Worm (Caenorhabditis elegans): ENCODE data around the gene C18F10.2.

C18F10.2 gene

DNA sequence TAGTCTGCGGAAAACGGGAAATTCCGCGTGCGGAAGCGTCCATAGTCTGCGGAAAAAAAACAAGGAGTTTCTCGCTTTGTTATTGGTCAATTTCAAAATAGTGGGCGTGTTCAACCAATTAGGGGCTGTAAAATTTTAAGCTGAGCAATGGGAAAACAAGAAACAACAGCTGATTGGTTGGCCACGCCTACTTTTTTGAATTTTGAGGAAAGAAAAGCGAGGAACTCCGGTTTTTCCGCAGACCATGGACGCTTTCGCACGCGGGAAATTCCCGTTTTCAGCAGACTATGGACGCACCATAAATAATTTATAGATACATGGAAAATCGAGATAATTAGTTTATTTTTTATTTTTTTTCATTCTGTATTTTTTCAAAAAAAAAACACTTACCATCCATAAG lies 28.7 kb downstream of the C18F10.2 start:
- peak; percentile 53 for TF ChIP-seq nfya-1 (tag; optimal IDR thresholded peaks at IDR 0.05; ENCODE audit: insufficient read depth)

- TF ChIP-seq zag-1 (tag; optimal IDR thresholded peaks at IDR 0.05) (no peak), jun-1 (tag; optimal IDR thresholded peaks at IDR 0.05) (peak; percentile 78), fos-1 (tag; optimal IDR thresholded peaks at IDR 0.05) (no peak), nfya-1 (tag; optimal IDR thresholded peaks at IDR 0.05; ENCODE audit: insufficient read depth) (peak; percentile 84), nhr-77 (tag; optimal IDR thresholded peaks at IDR 0.05) (no peak), pqm-1 (tag; optimal IDR thresholded peaks at IDR 0.05) (peak; percentile 13), pha-4 (tag; optimal IDR thresholded peaks at IDR 0.05) (peak; percentile 55), lsy-12 (tag; optimal IDR thresholded peaks at IDR 0.05) (peak; percentile 73), ZK546.5 (tag; optimal IDR thresholded peaks at IDR 0.05) (no peak), mdl-1 (tag; optimal IDR thresholded peaks at IDR 0.05) (peak; percentile 43), elt-1 (tag; optimal IDR thresholded peaks at IDR 0.05) (peak; percentile 42), ztf-4 (tag; optimal IDR thresholded peaks at IDR 0.05) (no peak), nhr-12 (tag; optimal IDR thresholded peaks at IDR 0.05) (no peak), R02D3.7 (tag; optimal IDR thresholded peaks at IDR 0.05) (no peak), nhr-76 (tag; optimal IDR thresholded peaks at IDR 0.05) (no peak), hmg-11 (tag; optimal IDR thresholded peaks at IDR 0.05) (peak; percentile 76), skn-1 (tag; optimal IDR thresholded peaks at IDR 0.05) (peak; percentile 20), lin-15B (tag; optimal IDR thresholded peaks at IDR 0.05) (peak; percentile 77), nhr-67 (tag; optimal IDR thresholded peaks at IDR 0.05) (no peak), egl-5 (tag; optimal IDR thresholded peaks at IDR 0.05) (peak; percentile 46), snpc-4 (tag; optimal IDR thresholded peaks at IDR 0.05) (peak; percentile 30), nhr-23 (tag; optimal IDR thresholded peaks at IDR 0.05) (peak; percentile 90), ama-1 (optimal IDR thresholded peaks at IDR 0.05) (peak; percentile 69), elt-2 (tag; optimal IDR thresholded peaks at IDR 0.05) (peak; percentile 92), unc-39 (tag; optimal IDR thresholded peaks at IDR 0.05) (no peak), ceh-28 (tag; optimal IDR thresholded peaks at IDR 0.05) (peak; percentile 16), nhr-43 (tag; optimal IDR thresholded peaks at IDR 0.05; ENCODE audit: poor library complexity, severe bottlenecking) (peak; percentile 56), ceh-16 (tag; optimal IDR thresholded peaks at IDR 0.05) (no peak), nhr-25 (tag; optimal IDR thresholded peaks at IDR 0.05) (peak; percentile 91), lin-39 (tag; optimal IDR thresholded peaks at IDR 0.05) (peak; percentile 68), elt-3 (tag; optimal IDR thresholded peaks at IDR 0.05) (peak in 1 of 3 experiments; percentile 28), sea-2 (GFP tag; optimal IDR thresholded peaks at IDR 0.05) (no peak)
Measured at ce11 chrIII:6303114-6303647, 30.2 kb downstream of the C18F10.2 start, which contains the start of gene F47D12.9. Gene F47D12.9 (minus strand): TSS chrIII:6303380.

- TF ChIP-seq ztf-11 (tag; optimal IDR thresholded peaks at IDR 0.05) (no peak), nhr-11 (tag; optimal IDR thresholded peaks at IDR 0.05) (no peak), daf-12 (tag; optimal IDR thresholded peaks at IDR 0.05) (no peak), nhr-43 (tag; optimal IDR thresholded peaks at IDR 0.05; ENCODE audit: poor library complexity, severe bottlenecking) (no peak), nhr-67 (tag; optimal IDR thresholded peaks at IDR 0.05) (no peak), egl-27 (tag; optimal IDR thresholded peaks at IDR 0.05) (no peak), zag-1 (tag; optimal IDR thresholded peaks at IDR 0.05) (no peak), R02D3.7 (tag; optimal IDR thresholded peaks at IDR 0.05) (no peak), nhr-23 (tag; optimal IDR thresholded peaks at IDR 0.05) (no peak), unc-62 (GFP tag; optimal IDR thresholded peaks at IDR 0.05) (no peak), nhr-25 (tag; optimal IDR thresholded peaks at IDR 0.05) (no peak), lin-15B (tag; optimal IDR thresholded peaks at IDR 0.05) (no peak), nhr-237 (tag; optimal IDR thresholded peaks at IDR 0.05) (no peak)
Measured at ce11 chrIII:6303787-6304186, 30.8 kb downstream of the C18F10.2 start.

- peak; percentile 67 for TF ChIP-seq elt-1 (tag; optimal IDR thresholded peaks at IDR 0.05)
- TF ChIP-seq skn-1 (tag; optimal IDR thresholded peaks at IDR 0.05): no peak
- TF ChIP-seq fkh-10 (GFP tag; optimal IDR thresholded peaks at IDR 0.05): peak; percentile 22
- peak; percentile 41 for TF ChIP-seq nfya-1 (tag; optimal IDR thresholded peaks at IDR 0.05; ENCODE audit: insufficient read depth)
- no peak for TF ChIP-seq nhr-23 (tag; optimal IDR thresholded peaks at IDR 0.05)
- no peak for TF ChIP-seq sea-2 (GFP tag; optimal IDR thresholded peaks at IDR 0.05)
Measured at ce11 chrIII:6307832-6308231, 34.9 kb downstream of the C18F10.2 start.
